Worm (Caenorhabditis elegans): Measurements from ENCODE around the gene C56E10.3.

C56E10.3 gene

DNA sequence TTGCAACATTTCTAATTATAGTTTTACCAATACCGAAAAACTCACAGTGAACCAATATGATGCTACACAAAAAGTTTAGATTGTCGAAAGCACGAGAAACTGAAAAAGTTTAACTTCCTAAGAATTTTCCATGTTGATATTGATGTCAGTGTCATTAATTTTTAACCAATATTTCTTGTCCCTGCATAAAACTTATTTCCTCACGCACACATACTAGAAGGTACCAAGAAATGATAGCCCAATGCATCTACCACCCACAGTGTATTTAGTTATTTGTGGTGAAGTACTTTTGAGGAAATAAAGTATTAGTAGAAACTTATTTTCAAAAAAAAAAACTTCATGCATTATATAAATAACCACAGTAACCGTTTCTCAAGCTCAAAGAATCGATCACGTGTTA lies 14.0 kb upstream of the C56E10.3 start, which contains the start of gene aexr-2:
Gene aexr-2, minus strand, starts transcription at position 101 of the 400 bp plus-strand sequence.
- no peak for TF ChIP-seq R02D3.7 (tag; optimal IDR thresholded peaks at IDR 0.05)
- no peak for TF ChIP-seq nhr-237 (tag; optimal IDR thresholded peaks at IDR 0.05)
- TF ChIP-seq jun-1 (tag; optimal IDR thresholded peaks at IDR 0.05) = no peak
- no peak for TF ChIP-seq mdl-1 (tag; optimal IDR thresholded peaks at IDR 0.05)
- TF ChIP-seq lin-15B (tag; optimal IDR thresholded peaks at IDR 0.05) = no peak
- no peak for TF ChIP-seq ceh-28 (tag; optimal IDR thresholded peaks at IDR 0.05)
- TF ChIP-seq fkh-10 (GFP tag; optimal IDR thresholded peaks at IDR 0.05) = no peak
- TF ChIP-seq pha-4 (tag; optimal IDR thresholded peaks at IDR 0.05) = no peak
- no peak for TF ChIP-seq snpc-4 (tag; optimal IDR thresholded peaks at IDR 0.05)
- TF ChIP-seq nhr-23 (tag; optimal IDR thresholded peaks at IDR 0.05) = no peak

DNA sequence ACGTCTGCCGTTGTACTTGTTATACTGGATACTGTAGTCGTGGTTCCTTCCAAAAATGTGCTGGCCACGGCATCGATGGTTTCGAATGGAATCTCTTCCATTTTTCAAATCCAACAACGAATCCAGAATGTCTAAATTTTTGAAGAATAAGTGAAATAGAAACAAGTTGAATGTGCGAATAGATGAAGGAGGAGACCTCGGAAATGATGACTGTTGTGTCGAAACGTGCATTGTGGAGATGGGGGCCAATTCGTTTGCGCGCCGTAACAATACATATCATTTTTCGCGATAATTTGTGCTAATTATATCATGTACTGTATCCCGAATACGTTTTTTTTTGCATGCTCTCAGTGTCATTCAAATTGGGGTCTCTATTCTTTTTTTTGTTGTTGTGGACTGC lies 10.3 kb upstream of the C56E10.3 start, which contains the start of gene aexr-1:
Gene aexr-1, minus strand, starts transcription at position 101 of the 400 bp plus-strand sequence.
- TF ChIP-seq nfya-1 (tag; optimal IDR thresholded peaks at IDR 0.05; ENCODE audit: insufficient read depth) = no peak
- no peak for TF ChIP-seq elt-2 (tag; optimal IDR thresholded peaks at IDR 0.05)
- TF ChIP-seq unc-62 (GFP tag; optimal IDR thresholded peaks at IDR 0.05) = no peak
- TF ChIP-seq nhr-76 (tag; optimal IDR thresholded peaks at IDR 0.05) = no peak
- TF ChIP-seq pqm-1 (tag; optimal IDR thresholded peaks at IDR 0.05) = no peak
- no peak for TF ChIP-seq fos-1 (tag; optimal IDR thresholded peaks at IDR 0.05)
- TF ChIP-seq zag-1 (tag; optimal IDR thresholded peaks at IDR 0.05) = no peak
- TF ChIP-seq nhr-12 (tag; optimal IDR thresholded peaks at IDR 0.05) = no peak
- TF ChIP-seq ztf-4 (tag; optimal IDR thresholded peaks at IDR 0.05) = no peak

DNA sequence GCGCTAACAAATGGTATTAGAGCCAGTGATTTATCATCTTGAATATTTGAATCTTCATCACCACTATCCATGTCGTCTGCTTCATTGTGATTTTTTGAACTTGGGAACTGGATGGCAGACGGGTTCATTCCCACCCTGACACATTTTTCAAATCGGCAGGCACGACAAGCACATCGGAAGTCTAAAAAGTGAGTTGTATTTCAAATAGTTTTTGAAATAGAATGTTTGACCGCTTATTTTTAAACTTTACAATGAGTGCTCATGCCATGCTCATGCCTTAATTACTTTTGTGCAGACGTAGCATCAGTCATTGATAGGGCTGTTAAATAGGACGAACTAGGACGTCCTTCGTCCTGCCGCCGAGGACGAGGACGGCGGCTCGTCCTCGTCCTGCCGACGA lies 7.5 kb upstream of the C56E10.3 start:
- TF ChIP-seq zag-1 (tag; optimal IDR thresholded peaks at IDR 0.05) = no peak
- TF ChIP-seq egl-5 (tag; optimal IDR thresholded peaks at IDR 0.05) = no peak
- TF ChIP-seq mdl-1 (tag; optimal IDR thresholded peaks at IDR 0.05) = no peak
- TF ChIP-seq fkh-2 (tag; optimal IDR thresholded peaks at IDR 0.05) = no peak
- TF ChIP-seq nhr-67 (tag; optimal IDR thresholded peaks at IDR 0.05) = no peak
- TF ChIP-seq nhr-237 (tag; optimal IDR thresholded peaks at IDR 0.05) = no peak
- no peak for TF ChIP-seq hmg-11 (tag; optimal IDR thresholded peaks at IDR 0.05)
- TF ChIP-seq unc-39 (tag; optimal IDR thresholded peaks at IDR 0.05) = no peak
- TF ChIP-seq sea-2 (GFP tag; optimal IDR thresholded peaks at IDR 0.05) = no peak
- TF ChIP-seq ama-1 (optimal IDR thresholded peaks at IDR 0.05) = no peak
- TF ChIP-seq nhr-76 (tag; optimal IDR thresholded peaks at IDR 0.05) = no peak
- TF ChIP-seq R02D3.7 (tag; optimal IDR thresholded peaks at IDR 0.05) = no peak
- TF ChIP-seq ceh-28 (tag; optimal IDR thresholded peaks at IDR 0.05) = no peak
- TF ChIP-seq nhr-77 (tag; optimal IDR thresholded peaks at IDR 0.05) = no peak
- no peak for TF ChIP-seq ZK546.5 (tag; optimal IDR thresholded peaks at IDR 0.05)
- TF ChIP-seq elt-1 (tag; optimal IDR thresholded peaks at IDR 0.05) = no peak
- no peak for TF ChIP-seq mml-1 (tag; optimal IDR thresholded peaks at IDR 0.05)

DNA sequence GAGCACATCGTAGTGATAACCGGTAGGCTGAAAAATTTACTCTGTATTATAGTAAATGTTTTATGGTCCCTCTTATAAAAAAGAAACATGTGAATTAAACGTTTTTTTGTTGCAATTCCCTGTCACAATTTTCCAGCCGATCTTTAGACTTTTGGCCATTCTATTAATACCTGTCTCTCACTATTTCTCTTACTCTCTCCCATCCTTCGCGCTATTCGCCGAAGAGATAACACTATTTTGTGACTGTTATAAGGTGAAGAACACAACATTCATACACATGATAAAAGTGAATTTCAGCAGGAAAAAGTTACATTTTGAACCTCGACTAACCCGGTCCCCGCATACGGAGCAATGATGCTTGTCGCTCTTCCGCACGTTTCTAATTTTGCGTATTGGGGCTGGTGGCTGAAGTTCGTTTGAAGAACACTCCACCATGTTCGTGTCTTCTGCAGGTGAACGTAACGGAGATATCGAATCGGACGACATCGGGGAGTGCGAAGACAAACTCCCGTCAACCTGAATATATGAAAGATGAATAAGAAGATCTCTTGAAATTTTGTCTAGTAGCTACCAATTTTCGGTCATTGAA lies 6.4 kb upstream of the C56E10.3 start:
- TF ChIP-seq elt-1 (tag; optimal IDR thresholded peaks at IDR 0.05) = no peak
- TF ChIP-seq ceh-9 (tag; optimal IDR thresholded peaks at IDR 0.05) = no peak
- TF ChIP-seq skn-1 (tag; optimal IDR thresholded peaks at IDR 0.05) = no peak
- TF ChIP-seq ceh-16 (tag; optimal IDR thresholded peaks at IDR 0.05) = no peak
- no peak for TF ChIP-seq unc-39 (tag; optimal IDR thresholded peaks at IDR 0.05)
- no peak for TF ChIP-seq elt-3 (tag; optimal IDR thresholded peaks at IDR 0.05)
- peak; percentile 40 for TF ChIP-seq jun-1 (tag; optimal IDR thresholded peaks at IDR 0.05)
- no peak for TF ChIP-seq lin-15B (tag; optimal IDR thresholded peaks at IDR 0.05)
- no peak for TF ChIP-seq daf-12 (tag; optimal IDR thresholded peaks at IDR 0.05)
- TF ChIP-seq ztf-11 (tag; optimal IDR thresholded peaks at IDR 0.05) = no peak
- peak; percentile 62 for TF ChIP-seq nhr-43 (tag; optimal IDR thresholded peaks at IDR 0.05; ENCODE audit: poor library complexity, severe bottlenecking)
- TF ChIP-seq tbx-2 (tag; optimal IDR thresholded peaks at IDR 0.05) = no peak
- TF ChIP-seq egl-5 (tag; optimal IDR thresholded peaks at IDR 0.05) = no peak
- peak; percentile 70 for TF ChIP-seq pqm-1 (tag; optimal IDR thresholded peaks at IDR 0.05)
- no peak for TF ChIP-seq ama-1 (optimal IDR thresholded peaks at IDR 0.05)
- TF ChIP-seq ztf-4 (tag; optimal IDR thresholded peaks at IDR 0.05) = no peak
- no peak for TF ChIP-seq fkh-10 (GFP tag; optimal IDR thresholded peaks at IDR 0.05)
- TF ChIP-seq ceh-82 (tag; optimal IDR thresholded peaks at IDR 0.05) = no peak
- TF ChIP-seq snpc-4 (tag; optimal IDR thresholded peaks at IDR 0.05) = no peak
- TF ChIP-seq mdl-1 (tag; optimal IDR thresholded peaks at IDR 0.05) = no peak
- TF ChIP-seq fos-1 (tag; optimal IDR thresholded peaks at IDR 0.05) = no peak
- TF ChIP-seq nhr-25 (tag; optimal IDR thresholded peaks at IDR 0.05) = peak; percentile 75
- TF ChIP-seq nhr-12 (tag; optimal IDR thresholded peaks at IDR 0.05) = no peak
- TF ChIP-seq lin-39 (tag; optimal IDR thresholded peaks at IDR 0.05) = no peak
- peak; percentile 73 for TF ChIP-seq elt-2 (tag; optimal IDR thresholded peaks at IDR 0.05)
- TF ChIP-seq aly-2 (tag; optimal IDR thresholded peaks at IDR 0.05) = no peak
- TF ChIP-seq nhr-23 (tag; optimal IDR thresholded peaks at IDR 0.05) = peak; percentile 67
- TF ChIP-seq nhr-67 (tag; optimal IDR thresholded peaks at IDR 0.05) = no peak
- no peak for TF ChIP-seq nhr-11 (tag; optimal IDR thresholded peaks at IDR 0.05)
- no peak for TF ChIP-seq ZK546.5 (tag; optimal IDR thresholded peaks at IDR 0.05)
- no peak for TF ChIP-seq fkh-2 (tag; optimal IDR thresholded peaks at IDR 0.05)
- TF ChIP-seq nhr-237 (tag; optimal IDR thresholded peaks at IDR 0.05) = no peak
- TF ChIP-seq nhr-76 (tag; optimal IDR thresholded peaks at IDR 0.05) = no peak
- TF ChIP-seq sea-2 (GFP tag; optimal IDR thresholded peaks at IDR 0.05) = no peak
- peak; percentile 16 for TF ChIP-seq nfya-1 (tag; optimal IDR thresholded peaks at IDR 0.05; ENCODE audit: insufficient read depth)
- TF ChIP-seq lsy-12 (tag; optimal IDR thresholded peaks at IDR 0.05) = no peak
- TF ChIP-seq ceh-28 (tag; optimal IDR thresholded peaks at IDR 0.05) = peak; percentile 32
